Worm (Caenorhabditis elegans) whole organism, L4 larva: ENCODE results near the gene amx-1.

Source experiments
- F26F4.8 ChIP-seq: fragments of 200-800 bp; sonication (Bioruptor generic); conservative IDR thresholded peaks from 2 replicates; pipeline ENCODE4 v1.3.6; 2022; ENCODE audit warnings: missing genetic modification characterization, missing compliant biosample characterization
- F37D6.2 ChIP-seq: sonication (generic microtip); optimal IDR thresholded peaks from 2 replicates; lab custom pipeline; 2016; ENCODE audit warnings: mild to moderate bottlenecking, missing genetic modification characterization, missing compliant biosample characterization
- R02D3.7 ChIP-seq: fragments of 150-350 bp; sonication (generic microtip); optimal IDR thresholded peaks from 3 replicates; lab custom pipeline; 2014; ENCODE audit warnings: missing biosample characterization, missing genetic modification characterization
- T20F7.1 ChIP-seq: fragments of 200-800 bp; sonication (Bioruptor generic); optimal IDR thresholded peaks from 2 replicates; lab custom pipeline; 2018; ENCODE audit warnings: mild to moderate bottlenecking, missing genetic modification characterization, missing compliant biosample characterization
- T26A8.4 ChIP-seq: fragments of 200-800 bp; sonication (Bioruptor generic); IDR thresholded peaks from 2 replicates; pipeline ENCODE4 v1.3.6; 2022; ENCODE audit warnings: missing genetic modification characterization, missing compliant biosample characterization
- Y105C5A.15 ChIP-seq: fragments of 200-800 bp; sonication (Bioruptor generic); IDR thresholded peaks from 2 replicates; pipeline ENCODE4 v1.3.6; 2022; ENCODE audit warnings: missing genetic modification characterization, missing compliant biosample characterization
- Y48G9A.11 ChIP-seq: fragments of 200-800 bp; sonication (Bioruptor generic); IDR thresholded peaks from 2 replicates; pipeline ENCODE4 v1.3.6; 2022; ENCODE audit warnings: missing genetic modification reagents, missing genetic modification characterization, missing compliant biosample characterization
- Y5F2A.4 ChIP-seq: fragments of 200-800 bp; sonication (Bioruptor generic); optimal IDR thresholded peaks from 2 replicates; lab custom pipeline; 2018; ENCODE audit warnings: mild to moderate bottlenecking, missing genetic modification characterization, missing compliant biosample characterization
- Y75B8A.6 ChIP-seq: fragments of 200-800 bp; sonication (Bioruptor generic); IDR thresholded peaks from 2 replicates; pipeline ENCODE4 v1.3.6; 2022; ENCODE audit warnings: missing genetic modification reagents, missing genetic modification characterization, missing compliant biosample characterization
- ZK546.5 ChIP-seq, 2 experiments: sonication (generic microtip); optimal IDR thresholded peaks; 2 replicates each; lab custom pipeline; 2017; ENCODE audit warnings: missing biosample characterization in 2 of 2, missing genetic modification characterization in 2 of 2
- aly-2 ChIP-seq: sonication (generic microtip); optimal IDR thresholded peaks from 2 replicates; lab custom pipeline; 2018; ENCODE audit warnings: missing biosample characterization, missing genetic modification characterization
- ama-1 ChIP-seq: fragments of 150-350 bp; optimal IDR thresholded peaks from 2 replicates; lab custom pipeline; 2014; ENCODE audit warnings: inconsistent platforms, mixed read lengths
- arid-1 ChIP-seq: fragments of 200-800 bp; sonication (Bioruptor generic); conservative IDR thresholded peaks from 2 replicates; pipeline ENCODE4 v1.3.6; 2022; ENCODE audit warnings: missing genetic modification reagents, missing genetic modification characterization, missing compliant biosample characterization
- ceh-28 ChIP-seq: fragments of 150-350 bp; optimal IDR thresholded peaks from 2 replicates; lab custom pipeline; 2014; ENCODE audit warnings: missing biosample characterization, missing genetic modification reagents, missing genetic modification characterization
- ceh-32 ChIP-seq: sonication (generic microtip); optimal IDR thresholded peaks from 2 replicates; lab custom pipeline; 2016; ENCODE audit warnings: mild to moderate bottlenecking, missing genetic modification characterization, missing compliant biosample characterization; ENCODE audit not compliant: poor library complexity
- ceh-44 ChIP-seq: fragments of 200-800 bp; sonication (Bioruptor generic); IDR thresholded peaks from 2 replicates; pipeline ENCODE4 v1.3.6; 2022; ENCODE audit warnings: missing genetic modification reagents, missing genetic modification characterization, missing compliant biosample characterization
- cey-2 ChIP-seq: sonication (generic microtip); optimal IDR thresholded peaks from 3 replicates; lab custom pipeline; 2017; ENCODE audit warnings: missing genetic modification characterization, mild to moderate bottlenecking, missing compliant biosample characterization, antibody characterized with exemption, borderline replicate concordance; ENCODE audit not compliant: insufficient read depth
- ctbp-1 ChIP-seq: fragments of 200-800 bp; sonication (Bioruptor generic); IDR thresholded peaks from 2 replicates; pipeline ENCODE4 v1.3.6; 2022; ENCODE audit warnings: missing genetic modification reagents, missing genetic modification characterization, missing compliant biosample characterization
- daf-12 ChIP-seq: fragments of 150-350 bp; optimal IDR thresholded peaks from 2 replicates; lab custom pipeline; 2014; ENCODE audit warnings: missing biosample characterization, missing genetic modification reagents, missing genetic modification characterization
- daf-16 ChIP-seq, 3 experiments: sonication (generic microtip); optimal IDR thresholded peaks; 2 replicates each; lab custom pipeline; 2016 to 2017; ENCODE audit warnings: missing genetic modification characterization in 3 of 3, missing genetic modification reagents in 3 of 3, mild to moderate bottlenecking in 2 of 3, missing compliant biosample characterization in 2 of 3, missing biosample characterization in 1 of 3, moderate library complexity in 1 of 3
- daf-19 ChIP-seq: fragments of 200-800 bp; sonication (Bioruptor generic); conservative IDR thresholded peaks from 2 replicates; pipeline ENCODE4 v1.3.6; 2022; ENCODE audit warnings: missing genetic modification characterization, missing compliant biosample characterization
- daf-8 ChIP-seq: fragments of 200-800 bp; sonication (Bioruptor generic); IDR thresholded peaks from 2 replicates; pipeline ENCODE4 v1.3.6; 2022; ENCODE audit warnings: missing genetic modification characterization, missing compliant biosample characterization
- dmd-9 ChIP-seq: fragments of 200-800 bp; sonication (Bioruptor generic); IDR thresholded peaks from 2 replicates; pipeline ENCODE4 v1.3.6; 2022; ENCODE audit warnings: missing genetic modification reagents, missing genetic modification characterization, missing compliant biosample characterization
- dve-1 ChIP-seq: sonication (generic microtip); optimal IDR thresholded peaks from 2 replicates; lab custom pipeline; 2017; ENCODE audit warnings: antibody characterized with exemption, mild to moderate bottlenecking, missing genetic modification characterization, missing compliant biosample characterization; ENCODE audit not compliant: insufficient read depth
- egl-43 ChIP-seq: fragments of 200-800 bp; sonication (Bioruptor generic); IDR thresholded peaks from 2 replicates; pipeline ENCODE4 v1.3.6; 2022; ENCODE audit warnings: missing genetic modification reagents, missing genetic modification characterization, missing compliant biosample characterization
- lin-13 ChIP-seq: fragments of 150-350 bp; optimal IDR thresholded peaks from 2 replicates; lab custom pipeline; 2014; ENCODE audit warnings: missing biosample characterization, missing genetic modification reagents, missing genetic modification characterization
- lin-15B ChIP-seq: fragments of 150-350 bp; sonication (generic microtip); optimal IDR thresholded peaks from 3 replicates; lab custom pipeline; 2014; ENCODE audit warnings: missing biosample characterization, missing genetic modification characterization
- madf-9 ChIP-seq: fragments of 200-800 bp; sonication (Bioruptor generic); conservative IDR thresholded peaks from 2 replicates; pipeline ENCODE4 v1.3.6; 2022; ENCODE audit warnings: missing genetic modification reagents, missing genetic modification characterization, missing compliant biosample characterization
- mdl-1 ChIP-seq, 2 experiments: fragments of 150-350 bp in 1 of 2; sonication (generic microtip) in 1 of 2; optimal IDR thresholded peaks; 2 replicates each; lab custom pipeline; 2014 to 2017; ENCODE audit warnings: missing biosample characterization in 2 of 2, missing genetic modification characterization in 2 of 2
- mep-1 ChIP-seq: fragments of 150-350 bp; sonication (generic microtip); optimal IDR thresholded peaks from 3 replicates; lab custom pipeline; 2014; ENCODE audit warnings: missing biosample characterization, missing genetic modification characterization
- mxl-2 ChIP-seq: fragments of 200-800 bp; sonication (Bioruptor generic); conservative IDR thresholded peaks from 2 replicates; pipeline ENCODE4 v1.3.6; 2022; ENCODE audit warnings: missing genetic modification reagents, missing genetic modification characterization, missing compliant biosample characterization
- nhr-10 ChIP-seq: fragments of 150-350 bp; optimal IDR thresholded peaks from 2 replicates; lab custom pipeline; 2014; ENCODE audit warnings: missing biosample characterization, missing genetic modification characterization
- nhr-102 ChIP-seq: sonication (generic microtip); optimal IDR thresholded peaks from 2 replicates; lab custom pipeline; 2016; ENCODE audit warnings: mild to moderate bottlenecking, missing genetic modification characterization, moderate library complexity, missing compliant biosample characterization
- nhr-237 ChIP-seq: sonication (generic microtip); optimal IDR thresholded peaks from 2 replicates; lab custom pipeline; 2017; ENCODE audit warnings: missing biosample characterization, missing genetic modification characterization
- nhr-25 ChIP-seq: sonication (generic microtip); optimal IDR thresholded peaks from 2 replicates; lab custom pipeline; 2017; ENCODE audit warnings: missing genetic modification characterization, mild to moderate bottlenecking, missing compliant biosample characterization, antibody characterized with exemption, moderate library complexity, borderline replicate concordance; ENCODE audit not compliant: insufficient read depth
- nhr-28 ChIP-seq: fragments of 150-350 bp; optimal IDR thresholded peaks from 2 replicates; lab custom pipeline; 2014; ENCODE audit warnings: missing biosample characterization, missing genetic modification characterization
- nhr-48 ChIP-seq: sonication (generic microtip); optimal IDR thresholded peaks from 2 replicates; lab custom pipeline; 2016; ENCODE audit warnings: mild to moderate bottlenecking, missing genetic modification characterization, missing compliant biosample characterization
- nhr-6 ChIP-seq: fragments of 150-350 bp; optimal IDR thresholded peaks from 2 replicates; lab custom pipeline; 2014; ENCODE audit warnings: missing biosample characterization, missing genetic modification characterization
- nhr-76 ChIP-seq: fragments of 150-350 bp; optimal IDR thresholded peaks from 2 replicates; lab custom pipeline; 2014; ENCODE audit warnings: missing biosample characterization, missing genetic modification characterization
- saeg-2 ChIP-seq: fragments of 200-800 bp; sonication (Bioruptor generic); IDR thresholded peaks from 2 replicates; pipeline ENCODE4 v1.3.6; 2022; ENCODE audit warnings: missing genetic modification reagents, missing genetic modification characterization, missing compliant biosample characterization
- sdz-12 ChIP-seq: fragments of 200-800 bp; sonication (Bioruptor generic); optimal IDR thresholded peaks from 2 replicates; lab custom pipeline; 2018; ENCODE audit warnings: mild to moderate bottlenecking, missing genetic modification characterization, missing compliant biosample characterization
- set-16 ChIP-seq: fragments of 200-800 bp; sonication (Bioruptor generic); IDR thresholded peaks from 2 replicates; pipeline ENCODE4 v1.3.6; 2022; ENCODE audit warnings: missing genetic modification reagents, missing genetic modification characterization, missing compliant biosample characterization
- snpc-4 ChIP-seq: fragments of 150-350 bp; optimal IDR thresholded peaks from 2 replicates; lab custom pipeline; 2014; ENCODE audit warnings: missing biosample characterization, missing genetic modification characterization
- unc-130 ChIP-seq: sonication (generic microtip); optimal IDR thresholded peaks from 2 replicates; lab custom pipeline; 2016; ENCODE audit warnings: missing genetic modification reagents, missing genetic modification characterization, missing compliant biosample characterization
- zfp-2 ChIP-seq: sonication (generic microtip); optimal IDR thresholded peaks from 2 replicates; lab custom pipeline; 2016; ENCODE audit warnings: mild to moderate bottlenecking, missing genetic modification characterization, missing compliant biosample characterization
- zip-2 ChIP-seq: fragments of 150-350 bp; optimal IDR thresholded peaks from 2 replicates; lab custom pipeline; 2014; ENCODE audit warnings: missing biosample characterization, missing genetic modification characterization
- ztf-11 ChIP-seq: fragments of 150-350 bp; optimal IDR thresholded peaks from 2 replicates; lab custom pipeline; 2014; ENCODE audit warnings: missing biosample characterization, missing genetic modification characterization

The amx-1 gene

ce11 chrIII:3863814-3864507 lies 41.8 kb downstream of the amx-1 start, which contains the start of gene acs-19 (continued):
- TF ChIP-seq lin-13 (no peak), Y105C5A.15 (GFP tag; lab: Robert Waterston, UW) (no peak), set-16 (GFP tag; lab: Robert Waterston, UW) (no peak), F26F4.8 (GFP tag; lab: Robert Waterston, UW) (no peak), nhr-6 (tag; lab: Kevin White, UChicago) (no peak), dmd-9 (no peak), cey-2 (tag; lab: Kevin White, UChicago) (no peak), zfp-2 (tag; lab: Kevin White, UChicago) (no peak), Y75B8A.6 (GFP tag; lab: Robert Waterston, UW) (no peak)
- TF ChIP-seq, all 104 proteins: peak for 13

- peak in 1 of 2 experiments; percentile 93 for TF ChIP-seq ZK546.5 (tag; optimal IDR thresholded peaks at IDR 0.05; lab: Kevin White, UChicago)
- TF ChIP-seq egl-43: peak; percentile 100
- TF ChIP-seq nhr-25 (tag; lab: Kevin White, UChicago): peak; percentile 99
- peak; percentile 100 for TF ChIP-seq nhr-28 (tag; lab: Kevin White, UChicago)
- TF ChIP-seq mep-1 (tag; lab: Kevin White, UChicago): peak; percentile 100
- peak; percentile 99 for TF ChIP-seq ceh-44
- TF ChIP-seq daf-8 (GFP tag; lab: Robert Waterston, UW): peak; percentile 94
- TF ChIP-seq arid-1 (GFP tag; lab: Robert Waterston, UW): peak; percentile 99
- no peak for TF ChIP-seq daf-12 (tag; lab: Kevin White, UChicago)
- TF ChIP-seq mxl-2: peak; percentile 96
- TF ChIP-seq daf-19: peak; percentile 100
- TF ChIP-seq nhr-10 (tag; lab: Kevin White, UChicago): peak; percentile 100
- peak; percentile 100 for TF ChIP-seq madf-9 (GFP tag; lab: Robert Waterston, UW)
- TF ChIP-seq aly-2 (tag; lab: Kevin White, UChicago): peak; percentile 99
- TF ChIP-seq nhr-102: peak; percentile 100
- peak; percentile 88 for TF ChIP-seq set-16 (GFP tag; lab: Robert Waterston, UW)
- TF ChIP-seq T26A8.4 (GFP tag; lab: Robert Waterston, UW): peak; percentile 100
- peak; percentile 92 for TF ChIP-seq nhr-76 (tag; lab: Kevin White, UChicago)
- TF ChIP-seq ceh-28 (tag; lab: Kevin White, UChicago): peak; percentile 92
- TF ChIP-seq Y5F2A.4 (GFP tag; lab: Kevin White, UChicago): peak; percentile 98
- peak; percentile 68 for TF ChIP-seq R02D3.7 (tag; lab: Kevin White, UChicago)
- peak; percentile 94 for TF ChIP-seq ceh-32
- peak; percentile 93 for TF ChIP-seq ztf-11 (tag; lab: Kevin White, UChicago)
- peak; percentile 98 for TF ChIP-seq F37D6.2 (tag; lab: Kevin White, UChicago)
- peak; percentile 82 to 98 for TF ChIP-seq mdl-1 (tag; optimal IDR thresholded peaks at IDR 0.05; lab: Kevin White, UChicago)
- peak; percentile 100 for TF ChIP-seq sdz-12 (GFP tag; lab: Kevin White, UChicago)
- peak; percentile 98 to 99 for TF ChIP-seq daf-16 (GFP tag; optimal IDR thresholded peaks at IDR 0.05; lab: Kevin White, UChicago)
- peak; percentile 98 for TF ChIP-seq daf-16 (tag; optimal IDR thresholded peaks at IDR 0.05; lab: Kevin White, UChicago)
- TF ChIP-seq zip-2 (tag; lab: Kevin White, UChicago): peak; percentile 97
- TF ChIP-seq unc-130: peak; percentile 99
- TF ChIP-seq nhr-237 (tag; lab: Kevin White, UChicago): peak; percentile 96
- TF ChIP-seq snpc-4 (tag; lab: Kevin White, UChicago): peak; percentile 70
- peak; percentile 98 for TF ChIP-seq Y48G9A.11 (GFP tag; lab: Robert Waterston, UW)
- TF ChIP-seq T20F7.1: peak; percentile 99
- TF ChIP-seq lin-15B (tag; lab: Kevin White, UChicago): peak; percentile 99
- TF ChIP-seq ama-1: peak; percentile 88
- peak; percentile 99 for TF ChIP-seq nhr-48 (tag; lab: Kevin White, UChicago)
- peak; percentile 100 for TF ChIP-seq ctbp-1 (GFP tag; lab: Robert Waterston, UW)
- TF ChIP-seq saeg-2 (GFP tag; lab: Robert Waterston, UW): peak; percentile 100
- peak; percentile 100 for TF ChIP-seq dve-1
Measured at ce11 chrIII:3867378-3867904, 45.2 kb downstream of the amx-1 start, which contains the start of gene rpl-3. TSS of gene rpl-3 (plus strand) at chrIII:3867854.
